Worm (Caenorhabditis elegans) whole organism, mixed stage, embryonic: ENCODE results near the gene best-12.

Experiments
- ceh-39 ChIP-seq: fragments of 150-350 bp; optimal IDR thresholded peaks from 2 replicates; lab custom pipeline; 2014; ENCODE audit warnings: missing biosample characterization, missing genetic modification characterization
- ceh-83 ChIP-seq: fragments of 200-800 bp; sonication (Bioruptor generic); optimal IDR thresholded peaks from 2 replicates; lab custom pipeline; 2018; ENCODE audit warnings: mild to moderate bottlenecking, missing genetic modification characterization, missing compliant biosample characterization
- mep-1 ChIP-seq: fragments of 150-350 bp; optimal IDR thresholded peaks from 2 replicates; lab custom pipeline; 2017; ENCODE audit warnings: missing biosample characterization, missing genetic modification reagents, missing genetic modification characterization, inconsistent platforms
- pha-4 ChIP-seq: fragments of 150-350 bp; optimal IDR thresholded peaks from 2 replicates; lab custom pipeline; 2018; ENCODE audit warnings: missing biosample characterization, missing genetic modification reagents, missing genetic modification characterization
- unc-39 ChIP-seq: fragments of 150-350 bp; optimal IDR thresholded peaks from 2 replicates; lab custom pipeline; 2014; ENCODE audit warnings: missing biosample characterization, missing genetic modification characterization

DNA sequence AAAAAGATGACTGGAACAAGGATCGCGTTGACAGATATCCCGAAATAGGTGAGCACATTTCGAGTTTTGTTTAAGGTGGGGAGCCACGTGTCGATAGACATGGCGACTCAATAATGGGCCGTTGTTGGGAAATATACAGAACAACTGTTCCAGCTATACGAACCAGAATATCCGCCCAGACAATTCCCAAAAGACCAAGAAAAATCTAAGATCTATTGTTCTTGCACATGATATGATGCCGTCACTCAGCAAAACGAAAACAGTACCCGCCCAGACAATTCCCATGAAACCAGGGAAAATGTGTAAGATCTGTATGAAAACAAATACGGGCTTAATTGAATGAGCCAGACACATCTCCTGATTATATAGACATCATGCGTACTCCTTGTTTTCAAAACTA is 41.8 kb upstream of the best-12 start, which contains the start of gene str-231:
- no peak for TF ChIP-seq ceh-39 (tag; lab: Kevin White, UChicago)
- TF ChIP-seq mep-1 = no peak
- no peak for TF ChIP-seq pha-4
- no peak for TF ChIP-seq ceh-83
- no peak for TF ChIP-seq unc-39
